Fruit fly (Drosophila melanogaster): ENCODE measurements around the gene Sf3b1.

dm6 chr2L:518979-519891 lies 48.9 kb upstream of the Sf3b1 start:
- TF ChIP-seq pan (optimal IDR thresholded peaks at IDR 0.05) (no peak), usp (GFP tag; optimal IDR thresholded peaks at IDR 0.05) (no peak), Dfd (GFP tag; optimal IDR thresholded peaks at IDR 0.05) (no peak), br (GFP tag; optimal IDR thresholded peaks at IDR 0.05) (no peak), jim (GFP tag; optimal IDR thresholded peaks at IDR 0.05) (no peak), Dif (GFP tag; optimal IDR thresholded peaks at IDR 0.05; ENCODE audit: partially characterized antibody) (no peak)
